Worm (Caenorhabditis elegans) whole organism, L4 larva: Measurements from ENCODE around the gene sgo-1.

Experiments used
- F26F4.8 ChIP-seq: fragments of 200-800 bp; sonication (Bioruptor generic); conservative IDR thresholded peaks from 2 replicates; pipeline ENCODE4 v1.3.6; 2022; ENCODE audit warnings: missing genetic modification characterization, missing compliant biosample characterization
- T20F7.1 ChIP-seq: fragments of 200-800 bp; sonication (Bioruptor generic); optimal IDR thresholded peaks from 2 replicates; lab custom pipeline; 2018; ENCODE audit warnings: mild to moderate bottlenecking, missing genetic modification characterization, missing compliant biosample characterization
- T26A8.4 ChIP-seq: fragments of 200-800 bp; sonication (Bioruptor generic); IDR thresholded peaks from 2 replicates; pipeline ENCODE4 v1.3.6; 2022; ENCODE audit warnings: missing genetic modification characterization, missing compliant biosample characterization
- ceh-20 ChIP-seq: fragments of 200-800 bp; sonication (Bioruptor generic); IDR thresholded peaks from 2 replicates; pipeline ENCODE4 v1.3.6; 2022; ENCODE audit warnings: missing genetic modification reagents, missing genetic modification characterization, missing compliant biosample characterization
- ceh-28 ChIP-seq: fragments of 150-350 bp; optimal IDR thresholded peaks from 2 replicates; lab custom pipeline; 2014; ENCODE audit warnings: missing biosample characterization, missing genetic modification reagents, missing genetic modification characterization
- ceh-44 ChIP-seq: fragments of 200-800 bp; sonication (Bioruptor generic); IDR thresholded peaks from 2 replicates; pipeline ENCODE4 v1.3.6; 2022; ENCODE audit warnings: missing genetic modification reagents, missing genetic modification characterization, missing compliant biosample characterization
- ceh-62 ChIP-seq: sonication (generic microtip); optimal IDR thresholded peaks from 2 replicates; lab custom pipeline; 2017; ENCODE audit warnings: missing biosample characterization, missing genetic modification characterization
- daf-16 ChIP-seq, 3 experiments: sonication (generic microtip); optimal IDR thresholded peaks; 2 replicates each; lab custom pipeline; 2016 to 2017; ENCODE audit warnings: missing genetic modification characterization in 3 of 3, missing genetic modification reagents in 3 of 3, mild to moderate bottlenecking in 2 of 3, missing compliant biosample characterization in 2 of 3, missing biosample characterization in 1 of 3, moderate library complexity in 1 of 3
- daf-19 ChIP-seq: fragments of 200-800 bp; sonication (Bioruptor generic); conservative IDR thresholded peaks from 2 replicates; pipeline ENCODE4 v1.3.6; 2022; ENCODE audit warnings: missing genetic modification characterization, missing compliant biosample characterization
- daf-8 ChIP-seq: fragments of 200-800 bp; sonication (Bioruptor generic); IDR thresholded peaks from 2 replicates; pipeline ENCODE4 v1.3.6; 2022; ENCODE audit warnings: missing genetic modification characterization, missing compliant biosample characterization
- dmd-6 ChIP-seq: fragments of 200-800 bp; sonication (Bioruptor generic); IDR thresholded peaks from 2 replicates; pipeline ENCODE4 v1.3.6; 2022; ENCODE audit warnings: missing genetic modification reagents, missing genetic modification characterization, missing compliant biosample characterization
- dmd-9 ChIP-seq: fragments of 200-800 bp; sonication (Bioruptor generic); IDR thresholded peaks from 2 replicates; pipeline ENCODE4 v1.3.6; 2022; ENCODE audit warnings: missing genetic modification reagents, missing genetic modification characterization, missing compliant biosample characterization
- dpl-1 ChIP-seq: fragments of 150-350 bp; optimal IDR thresholded peaks from 2 replicates; lab custom pipeline; 2014; ENCODE audit warnings: missing biosample characterization, missing genetic modification reagents, missing genetic modification characterization
- duxl-1 ChIP-seq: sonication (generic microtip); optimal IDR thresholded peaks from 2 replicates; lab custom pipeline; 2016; ENCODE audit warnings: mild to moderate bottlenecking, missing genetic modification characterization, moderate library complexity, missing compliant biosample characterization; ENCODE audit not compliant: poor library complexity
- dve-1 ChIP-seq: sonication (generic microtip); optimal IDR thresholded peaks from 2 replicates; lab custom pipeline; 2017; ENCODE audit warnings: antibody characterized with exemption, mild to moderate bottlenecking, missing genetic modification characterization, missing compliant biosample characterization; ENCODE audit not compliant: insufficient read depth
- egl-43 ChIP-seq: fragments of 200-800 bp; sonication (Bioruptor generic); IDR thresholded peaks from 2 replicates; pipeline ENCODE4 v1.3.6; 2022; ENCODE audit warnings: missing genetic modification reagents, missing genetic modification characterization, missing compliant biosample characterization
- fkh-10 ChIP-seq: fragments of 150-350 bp; optimal IDR thresholded peaks from 2 replicates; lab custom pipeline; 2014; ENCODE audit warnings: missing biosample characterization, missing genetic modification reagents, missing genetic modification characterization
- fos-1 ChIP-seq: fragments of 150-350 bp; optimal IDR thresholded peaks from 2 replicates; lab custom pipeline; 2014; ENCODE audit warnings: missing biosample characterization, missing genetic modification characterization
- hlh-11 ChIP-seq: fragments of 200-800 bp; sonication (Bioruptor generic); optimal IDR thresholded peaks from 2 replicates; lab custom pipeline; 2018; ENCODE audit warnings: mild to moderate bottlenecking, missing genetic modification characterization, missing compliant biosample characterization
- hlh-30 ChIP-seq: sonication (generic microtip); optimal IDR thresholded peaks from 2 replicates; lab custom pipeline; 2017; ENCODE audit warnings: antibody characterized with exemption, mild to moderate bottlenecking, missing genetic modification characterization, missing compliant biosample characterization; ENCODE audit not compliant: insufficient read depth
- hmg-1.1 ChIP-seq: fragments of 200-800 bp; sonication (Bioruptor generic); IDR thresholded peaks from 2 replicates; pipeline ENCODE4 v1.3.6; 2022; ENCODE audit warnings: missing genetic modification reagents, missing genetic modification characterization, missing compliant biosample characterization
- lin-1 ChIP-seq: fragments of 200-800 bp; sonication (Bioruptor generic); IDR thresholded peaks from 2 replicates; pipeline ENCODE4 v1.3.6; 2022; ENCODE audit warnings: missing genetic modification reagents, missing genetic modification characterization, missing compliant biosample characterization
- lin-29 ChIP-seq: fragments of 200-800 bp; sonication (Bioruptor generic); IDR thresholded peaks from 2 replicates; pipeline ENCODE4 v1.3.6; 2022; ENCODE audit warnings: missing genetic modification reagents, missing genetic modification characterization, missing compliant biosample characterization
- lsy-2 ChIP-seq, 2 experiments: fragments of 150-350 bp in 1 of 2; sonication (generic microtip) in 1 of 2; optimal IDR thresholded peaks; 2 replicates each; lab custom pipeline; 2014 to 2017; ENCODE audit warnings: missing biosample characterization in 2 of 2, missing genetic modification characterization in 2 of 2
- madf-5 ChIP-seq, 2 experiments: fragments of 200-800 bp; sonication (Bioruptor generic); IDR thresholded peaks; 2 replicates each; pipeline ENCODE4 v1.3.6; 2022; ENCODE audit warnings: missing compliant biosample characterization in 2 of 2, missing genetic modification characterization in 2 of 2
- mdl-1 ChIP-seq, 2 experiments: fragments of 150-350 bp in 1 of 2; sonication (generic microtip) in 1 of 2; optimal IDR thresholded peaks; 2 replicates each; lab custom pipeline; 2014 to 2017; ENCODE audit warnings: missing biosample characterization in 2 of 2, missing genetic modification characterization in 2 of 2
- mep-1 ChIP-seq: fragments of 150-350 bp; sonication (generic microtip); optimal IDR thresholded peaks from 3 replicates; lab custom pipeline; 2014; ENCODE audit warnings: missing biosample characterization, missing genetic modification characterization
- mes-2 ChIP-seq: sonication (generic microtip); optimal IDR thresholded peaks from 2 replicates; lab custom pipeline; 2016; ENCODE audit warnings: missing genotype, mild to moderate bottlenecking, missing genetic modification characterization, missing compliant biosample characterization; ENCODE audit not compliant: poor library complexity, severe bottlenecking
- nhr-102 ChIP-seq: sonication (generic microtip); optimal IDR thresholded peaks from 2 replicates; lab custom pipeline; 2016; ENCODE audit warnings: mild to moderate bottlenecking, missing genetic modification characterization, moderate library complexity, missing compliant biosample characterization
- nhr-28 ChIP-seq: fragments of 150-350 bp; optimal IDR thresholded peaks from 2 replicates; lab custom pipeline; 2014; ENCODE audit warnings: missing biosample characterization, missing genetic modification characterization
- nhr-41 ChIP-seq: fragments of 200-800 bp; sonication (Bioruptor generic); IDR thresholded peaks from 2 replicates; pipeline ENCODE4 v1.3.6; 2022; ENCODE audit warnings: missing genetic modification reagents, missing genetic modification characterization, missing compliant biosample characterization
- nhr-42 ChIP-seq: fragments of 200-800 bp; sonication (Bioruptor generic); IDR thresholded peaks from 2 replicates; pipeline ENCODE4 v1.3.6; 2022; ENCODE audit warnings: missing genetic modification characterization, missing compliant biosample characterization
- nhr-48 ChIP-seq: sonication (generic microtip); optimal IDR thresholded peaks from 2 replicates; lab custom pipeline; 2016; ENCODE audit warnings: mild to moderate bottlenecking, missing genetic modification characterization, missing compliant biosample characterization
- nhr-77 ChIP-seq: fragments of 150-350 bp; optimal IDR thresholded peaks from 2 replicates; lab custom pipeline; 2014; ENCODE audit warnings: missing biosample characterization, missing genetic modification characterization
- php-3 ChIP-seq: fragments of 200-800 bp; sonication (Bioruptor generic); IDR thresholded peaks from 2 replicates; pipeline ENCODE4 v1.3.6; 2022; ENCODE audit warnings: missing genetic modification reagents, missing genetic modification characterization, missing compliant biosample characterization
- pqm-1 ChIP-seq: sonication (generic microtip); optimal IDR thresholded peaks from 2 replicates; lab custom pipeline; 2017; ENCODE audit warnings: missing biosample characterization, missing genetic modification characterization
- rbr-2 ChIP-seq: sonication (generic microtip); optimal IDR thresholded peaks from 2 replicates; lab custom pipeline; 2016; ENCODE audit warnings: missing genotype, missing genetic modification characterization, missing compliant biosample characterization
- sdz-12 ChIP-seq: fragments of 200-800 bp; sonication (Bioruptor generic); optimal IDR thresholded peaks from 2 replicates; lab custom pipeline; 2018; ENCODE audit warnings: mild to moderate bottlenecking, missing genetic modification characterization, missing compliant biosample characterization
- set-16 ChIP-seq: fragments of 200-800 bp; sonication (Bioruptor generic); IDR thresholded peaks from 2 replicates; pipeline ENCODE4 v1.3.6; 2022; ENCODE audit warnings: missing genetic modification reagents, missing genetic modification characterization, missing compliant biosample characterization
- snpc-4 ChIP-seq: fragments of 150-350 bp; optimal IDR thresholded peaks from 2 replicates; lab custom pipeline; 2014; ENCODE audit warnings: missing biosample characterization, missing genetic modification characterization
- spr-1 ChIP-seq: sonication (generic microtip); optimal IDR thresholded peaks from 2 replicates; lab custom pipeline; 2016; ENCODE audit warnings: mild to moderate bottlenecking, missing genetic modification characterization, missing compliant biosample characterization
- unc-62 ChIP-seq, 3 experiments: fragments of 150-350 bp in 1 of 3; sonication (generic microtip); optimal IDR thresholded peaks in 2 of 3; peaks in 1 of 3; 1 replicate in 1 of 3; 2 replicates in 2 of 3; lab custom pipeline; 2014 to 2017; ENCODE audit warnings: missing biosample characterization in 3 of 3, missing genetic modification characterization in 3 of 3, missing genetic modification reagents in 3 of 3, missing genotype in 1 of 3
- zag-1 ChIP-seq: fragments of 150-350 bp; optimal IDR thresholded peaks from 2 replicates; lab custom pipeline; 2014; ENCODE audit warnings: missing biosample characterization, missing genetic modification characterization

sgo-1 gene

ce11 chrIV:7845585-7845984 lies 49.3 kb upstream of the sgo-1 start (continued):
- TF ChIP-seq dmd-6 (GFP tag; lab: Robert Waterston, UW), result peak; percentile 64
- TF ChIP-seq daf-19 (GFP tag; lab: Robert Waterston, UW), result no peak
- no peak for TF ChIP-seq madf-5 (GFP tag; IDR thresholded peaks at IDR 0.05; lab: Robert Waterston, UW)
- peak; percentile 45 for TF ChIP-seq ceh-28 (tag; lab: Kevin White, UChicago)
- TF ChIP-seq fos-1, result no peak
- peak; percentile 77 for TF ChIP-seq mes-2 (tag; lab: Kevin White, UChicago)
- TF ChIP-seq ceh-62 (tag; lab: Kevin White, UChicago), result no peak
- TF ChIP-seq dpl-1, result peak; percentile 46
- no peak for TF ChIP-seq snpc-4 (tag; lab: Kevin White, UChicago)
- peak; percentile 91 for TF ChIP-seq rbr-2 (tag; lab: Kevin White, UChicago)
- TF ChIP-seq lin-29 (GFP tag; lab: Robert Waterston, UW), result no peak

DNA sequence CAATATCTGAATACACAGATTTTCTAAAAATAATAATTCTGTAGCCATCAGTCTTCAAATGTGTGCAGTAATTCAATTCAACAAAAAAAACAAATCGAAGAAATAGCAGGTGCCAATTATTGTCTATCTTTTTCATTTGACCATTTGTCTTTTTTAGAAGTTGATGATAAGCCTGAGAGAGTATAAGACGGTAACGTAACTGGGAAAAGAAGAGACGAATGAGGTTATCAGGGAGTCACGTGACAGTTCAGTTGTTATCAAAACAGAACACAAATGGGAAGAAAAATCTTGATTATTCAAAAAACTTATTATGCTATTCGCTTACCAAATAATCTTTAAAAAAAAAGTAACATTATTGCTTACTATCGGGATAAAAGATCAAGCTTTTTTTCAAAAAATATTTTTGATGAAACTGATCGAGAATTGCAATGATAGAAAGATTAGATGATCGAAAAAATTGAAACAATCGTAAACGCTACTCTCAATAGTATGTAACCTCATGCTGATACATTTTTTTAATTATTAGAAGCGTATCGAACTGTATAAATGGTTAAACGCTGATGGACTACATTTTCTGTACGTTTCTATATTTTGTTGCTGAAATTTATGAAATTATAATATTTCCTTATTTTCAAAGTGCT lies 48.2 kb upstream of the sgo-1 start:
- TF ChIP-seq hmg-1.1 (GFP tag; lab: Robert Waterston, UW) (no peak), nhr-102 (tag; lab: Kevin White, UChicago) (peak; percentile 57), F26F4.8 (GFP tag; lab: Robert Waterston, UW) (no peak), duxl-1 (tag; lab: Kevin White, UChicago) (peak; percentile 17), dmd-9 (GFP tag; lab: Robert Waterston, UW) (no peak), zag-1 (tag; lab: Kevin White, UChicago) (no peak), nhr-42 (GFP tag; lab: Robert Waterston, UW) (no peak), fkh-10 (GFP tag; lab: Kevin White, UChicago) (no peak), ceh-44 (no peak), nhr-77 (tag; lab: Kevin White, UChicago) (peak; percentile 56), ceh-20 (no peak), mep-1 (tag; lab: Kevin White, UChicago) (peak; percentile 39), hlh-11 (tag; lab: Kevin White, UChicago) (peak; percentile 85), pqm-1 (tag; lab: Kevin White, UChicago) (peak; percentile 69), daf-16 (GFP tag; optimal IDR thresholded peaks at IDR 0.05; lab: Kevin White, UChicago) (peak in 1 of 2 experiments; percentile 4), daf-16 (tag; optimal IDR thresholded peaks at IDR 0.05; lab: Kevin White, UChicago) (peak; percentile 94), sdz-12 (no peak), set-16 (GFP tag; lab: Robert Waterston, UW) (no peak), php-3 (peak; percentile 48; the same call in 1 of the 2 replicates), nhr-48 (peak; percentile 19), nhr-41 (GFP tag; lab: Robert Waterston, UW) (0 out of 2 replicates have a peak, but pooled peaks have one; percentile 15), T26A8.4 (peak; percentile 42; the same call in 1 of the 2 replicates), lsy-2 (tag; optimal IDR thresholded peaks at IDR 0.05; lab: Kevin White, UChicago) (peak in 1 of 2 experiments; percentile 21), unc-62 (GFP tag; optimal IDR thresholded peaks at IDR 0.05 in 1 of 2; lab: Kevin White, UChicago) (peak in 1 of 2 experiments; percentile 95), unc-62 (tag; optimal IDR thresholded peaks at IDR 0.05; lab: Kevin White, UChicago) (no peak), lin-1 (GFP tag; lab: Robert Waterston, UW) (0 out of 2 replicates have a peak, but pooled peaks have one; percentile 44), hlh-30 (tag; lab: Kevin White, UChicago) (peak; percentile 77), egl-43 (GFP tag; lab: Robert Waterston, UW) (no peak), dve-1 (tag; lab: Kevin White, UChicago) (peak; percentile 89), daf-8 (no peak), T20F7.1 (peak; percentile 10), dmd-6 (GFP tag; lab: Robert Waterston, UW) (peak; percentile 87), spr-1 (tag; lab: Kevin White, UChicago) (no peak), nhr-28 (peak; percentile 71), mdl-1 (tag; optimal IDR thresholded peaks at IDR 0.05; lab: Kevin White, UChicago) (peak in 1 of 2 experiments; percentile 38)
